Worm (Caenorhabditis elegans) whole organism, late embryonic: ENCODE results near the gene lec-11.

Experiments used
- F13H6.1 ChIP-seq: sonication (generic microtip); optimal IDR thresholded peaks from 2 replicates; lab custom pipeline; 2016; ENCODE audit warnings: missing genetic modification characterization, missing compliant biosample characterization
- K09A11.1 ChIP-seq: sonication (generic microtip); optimal IDR thresholded peaks from 2 replicates; lab custom pipeline; 2017; ENCODE audit warnings: antibody characterized with exemption, mild to moderate bottlenecking, missing genetic modification characterization, missing compliant biosample characterization; ENCODE audit not compliant: insufficient read depth
- ama-1 ChIP-seq: fragments of 150-350 bp; optimal IDR thresholded peaks from 2 replicates; lab custom pipeline; 2014
- elt-2 ChIP-seq: sonication (generic microtip); optimal IDR thresholded peaks from 2 replicates; lab custom pipeline; 2016; ENCODE audit warnings: missing genetic modification reagents, missing genetic modification characterization, missing compliant biosample characterization
- fkh-6 ChIP-seq: sonication (generic microtip); optimal IDR thresholded peaks from 2 replicates; lab custom pipeline; 2016; ENCODE audit warnings: missing genetic modification characterization, missing compliant biosample characterization
- gmeb-2 ChIP-seq: sonication (generic microtip); optimal IDR thresholded peaks from 2 replicates; lab custom pipeline; 2016; ENCODE audit warnings: missing genetic modification characterization, inconsistent platforms, missing compliant biosample characterization
- hlh-13 ChIP-seq: fragments of 200-800 bp; sonication (Bioruptor generic); optimal IDR thresholded peaks from 2 replicates; lab custom pipeline; 2018; ENCODE audit warnings: mild to moderate bottlenecking, missing genetic modification characterization, missing compliant biosample characterization
- hlh-15 ChIP-seq: sonication (generic microtip); optimal IDR thresholded peaks from 2 replicates; lab custom pipeline; 2016; ENCODE audit warnings: missing genetic modification characterization, missing compliant biosample characterization
- hlh-30 ChIP-seq: sonication (generic microtip); optimal IDR thresholded peaks from 2 replicates; lab custom pipeline; 2017; ENCODE audit warnings: antibody characterized with exemption, missing genetic modification characterization, missing compliant biosample characterization; ENCODE audit not compliant: insufficient read depth
- mec-3 ChIP-seq: sonication (generic microtip); optimal IDR thresholded peaks from 2 replicates; lab custom pipeline; 2016; ENCODE audit warnings: borderline replicate concordance, missing genetic modification characterization, missing compliant biosample characterization
- nhr-11 ChIP-seq: fragments of 150-350 bp; optimal IDR thresholded peaks from 2 replicates; lab custom pipeline; 2014; ENCODE audit warnings: missing biosample characterization, missing genetic modification characterization
- pax-1 ChIP-seq: fragments of 150-350 bp; optimal IDR thresholded peaks from 2 replicates; lab custom pipeline; 2014; ENCODE audit warnings: missing biosample characterization, missing genetic modification characterization
- pha-4 ChIP-seq: fragments of 150-350 bp; optimal IDR thresholded peaks from 2 replicates; lab custom pipeline; 2018; ENCODE audit warnings: missing biosample characterization, missing genetic modification reagents, missing genetic modification characterization
- unc-86 ChIP-seq: sonication (generic microtip); optimal IDR thresholded peaks from 2 replicates; lab custom pipeline; 2016; ENCODE audit warnings: missing genetic modification characterization, missing compliant biosample characterization

DNA sequence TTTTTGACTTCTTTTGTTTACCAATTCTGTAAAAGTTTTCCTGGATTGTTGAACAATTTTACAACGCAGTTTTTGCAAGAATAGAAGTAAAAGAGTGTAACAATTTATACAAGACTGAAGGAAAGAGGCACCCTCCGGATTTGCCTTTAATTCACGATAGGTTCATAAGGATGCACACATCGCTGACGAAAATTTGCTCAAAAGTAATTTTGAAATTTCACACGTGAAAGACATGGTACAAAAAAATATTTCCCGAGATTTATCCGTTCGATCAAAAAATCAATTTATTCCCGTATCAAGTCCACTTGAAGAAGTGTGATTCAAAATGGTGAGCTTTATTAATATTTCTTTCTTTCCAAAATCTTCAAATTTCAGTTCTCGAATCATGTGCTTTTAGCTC lies 12.0 kb downstream of the lec-11 start, which contains the start of gene C43G2.3:
- no peak for TF ChIP-seq elt-2 (tag; lab: Kevin White, UChicago)
- no peak for TF ChIP-seq pha-4 (tag; lab: Kevin White, UChicago)
- no peak for TF ChIP-seq ama-1 (lab: Kevin White, UChicago)
- no peak for TF ChIP-seq K09A11.1 (tag; lab: Kevin White, UChicago)
- no peak for TF ChIP-seq hlh-30 (tag; lab: Kevin White, UChicago)
- no peak for TF ChIP-seq mec-3 (tag; lab: Kevin White, UChicago)
- TF ChIP-seq hlh-15 (tag; lab: Kevin White, UChicago): no peak
- TF ChIP-seq pax-1 (tag; lab: Kevin White, UChicago): no peak
- no peak for TF ChIP-seq hlh-13 (GFP tag; lab: Kevin White, UChicago)
- no peak for TF ChIP-seq nhr-11 (tag; lab: Kevin White, UChicago)
- TF ChIP-seq fkh-6: no peak
- no peak for TF ChIP-seq gmeb-2 (tag; lab: Kevin White, UChicago)
- no peak for TF ChIP-seq unc-86
- TF ChIP-seq F13H6.1: no peak
